Fruit fly (Drosophila melanogaster) whole organism, adult: Measurements from ENCODE around the gene CG10445.

Source experiments
- CG11617 ChIP-seq: fragments of 200-800 bp; sonication (Bioruptor generic); optimal IDR thresholded peaks from 2 replicates; lab custom pipeline; 2017; ENCODE audit warnings: mild to moderate bottlenecking, missing biosample characterization, missing genetic modification reagents, missing genetic modification characterization
- CG1620 ChIP-seq: fragments of 200-800 bp; sonication (Bioruptor generic); optimal IDR thresholded peaks from 2 replicates; lab custom pipeline; 2016; ENCODE audit warnings: missing biosample characterization, missing genetic modification characterization
- CG5204 ChIP-seq: fragments of 200-800 bp; sonication (Bioruptor generic); optimal IDR thresholded peaks from 2 replicates; lab custom pipeline; 2016; ENCODE audit warnings: missing biosample characterization, missing genetic modification characterization
- Clk ChIP-seq: fragments of 200-800 bp; sonication (Bioruptor generic); optimal IDR thresholded peaks from 2 replicates; lab custom pipeline; 2017; ENCODE audit warnings: missing biosample characterization, missing genetic modification characterization
- Hr96 ChIP-seq: fragments of 200-800 bp; sonication (Bioruptor generic); optimal IDR thresholded peaks from 2 replicates; lab custom pipeline; 2016; ENCODE audit warnings: missing biosample characterization, missing genetic modification characterization
- pad ChIP-seq: fragments of 200-800 bp; sonication (Bioruptor generic); optimal IDR thresholded peaks from 3 replicates; lab custom pipeline; 2017; ENCODE audit warnings: missing biosample characterization, missing genetic modification characterization, mild to moderate bottlenecking, moderate library complexity, missing genetic modification reagents
- tj ChIP-seq: fragments of 200-800 bp; sonication (Bioruptor generic); optimal IDR thresholded peaks from 3 replicates; lab custom pipeline; 2017; ENCODE audit warnings: missing biosample characterization, mild to moderate bottlenecking, missing genetic modification characterization, moderate library complexity

- TF ChIP-seq CG5204 (GFP tag; lab: Kevin White, UChicago) (no peak), pad (GFP tag; lab: Kevin White, UChicago) (peak; percentile 28), tj (peak; percentile 80), CG1620 (GFP tag; lab: Kevin White, UChicago) (no peak), CG11617 (GFP tag; lab: Kevin White, UChicago) (peak; percentile 24), Hr96 (peak; percentile 44), Clk (peak; percentile 52)
Observed at dm6 chr3R:7947349-7947748, 27.2 kb upstream of the CG10445 start.
